Fruit fly (Drosophila melanogaster) whole organism, larva: Measurements from ENCODE around the gene CG42586.
"Not testable (repeated sequence)": the region's sequence is repeated elsewhere in the genome, so short reads cannot be mapped to it uniquely, and the experiment has no call there.

ENCODE experiments used
- noc ChIP-seq: fragments of 200-800 bp; sonication (Bioruptor generic); optimal IDR thresholded peaks from 3 replicates; lab custom pipeline; 2019; ENCODE audit warnings: missing biosample characterization, mild to moderate bottlenecking, missing genetic modification characterization, moderate library complexity

Gene CG42586

DNA sequence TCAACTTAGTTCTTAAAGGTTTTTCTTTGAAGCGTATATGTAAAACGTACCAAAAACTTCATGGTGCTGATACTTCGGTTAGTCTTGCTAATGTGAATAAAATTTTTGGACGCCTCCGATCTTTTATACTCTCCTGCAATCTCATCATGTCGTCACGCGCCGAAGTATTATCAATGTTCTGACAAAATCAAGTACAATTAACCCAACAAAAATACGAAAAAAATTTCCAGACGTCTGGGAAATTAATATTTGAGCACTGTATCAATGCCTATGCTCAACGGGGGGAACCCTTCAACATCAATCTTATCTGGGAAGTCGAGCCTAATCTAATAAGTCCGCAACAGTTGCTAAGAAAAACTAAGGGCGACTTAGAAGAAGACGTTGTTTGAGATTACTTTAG is at the start of gene CG42586:
TSS of gene CG42586 (minus strand) at position 101 of the 400 bp plus-strand sequence.
- TF ChIP-seq noc (tag; lab: Kevin White, UChicago), result not testable (repeated sequence)

DNA sequence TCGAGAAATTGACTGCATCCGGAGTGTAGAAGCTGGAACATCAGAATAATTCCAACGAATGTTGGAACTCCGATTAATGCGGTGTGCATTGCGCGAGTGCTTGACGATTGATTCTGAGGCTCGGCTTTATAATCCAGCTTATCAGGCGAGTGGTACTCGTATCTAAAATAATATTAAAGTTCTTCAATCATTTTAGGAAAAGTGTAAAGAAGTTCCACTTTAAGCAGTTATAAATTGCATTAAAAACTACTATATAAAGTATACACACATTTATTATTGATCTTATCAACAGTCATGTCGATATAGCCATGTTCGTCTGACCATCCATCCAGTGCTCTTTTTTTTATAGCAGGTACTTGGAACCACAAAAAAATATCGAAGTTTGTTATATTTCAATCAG is 42.9 kb upstream of the CG42586 start, which contains the start of gene CG18636:
TSS of gene CG18636 (minus strand) at position 101 of the 400 bp plus-strand sequence.
- no peak for TF ChIP-seq noc (tag; lab: Kevin White, UChicago)

DNA sequence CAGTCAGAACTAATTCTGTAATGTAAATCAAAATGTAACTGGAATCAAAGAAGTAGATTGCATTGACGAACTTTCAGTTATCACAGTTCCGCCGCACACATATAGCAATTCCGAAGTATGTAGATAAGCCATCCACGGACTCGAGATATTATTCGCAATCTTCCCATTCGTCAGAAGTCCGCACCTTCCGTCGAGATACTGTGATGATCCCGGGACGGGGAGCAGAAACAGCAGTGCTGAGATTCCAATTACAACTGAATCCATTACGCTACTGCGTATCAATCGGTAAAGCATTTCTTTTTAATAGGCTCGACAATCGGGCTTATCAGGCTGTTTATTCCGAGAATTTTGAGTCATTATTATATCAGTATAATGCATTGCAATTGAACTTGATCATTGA is 33.1 kb upstream of the CG42586 start, which contains the start of gene CG4650:
TSS of gene CG4650 (minus strand) at position 269 of the 400 bp plus-strand sequence.
- TF ChIP-seq noc (tag; lab: Kevin White, UChicago), result no peak

DNA sequence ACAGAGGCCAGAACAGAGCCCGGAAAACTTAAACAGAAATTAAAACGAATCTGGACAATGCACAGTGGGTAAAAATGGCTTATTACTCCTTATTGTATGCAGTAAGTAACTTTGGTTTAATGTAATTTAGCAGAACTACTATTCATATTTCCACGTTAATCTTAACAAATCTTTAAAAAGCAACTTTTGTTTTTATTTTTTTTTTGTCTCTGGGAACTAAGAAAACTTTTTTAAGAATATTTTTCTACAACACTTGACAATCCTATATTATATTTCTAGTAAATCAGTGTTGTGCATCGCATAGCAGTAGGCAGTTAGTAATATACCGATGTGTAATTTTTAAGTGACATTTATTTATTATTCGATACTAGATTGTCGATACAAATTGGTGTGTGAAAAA is 24.0 kb upstream of the CG42586 start, which contains the start of gene CG4701:
TSS of gene CG4701 (plus strand) at position 301 of the 400 bp plus-strand sequence.
- TF ChIP-seq noc (tag; lab: Kevin White, UChicago), result no peak

DNA sequence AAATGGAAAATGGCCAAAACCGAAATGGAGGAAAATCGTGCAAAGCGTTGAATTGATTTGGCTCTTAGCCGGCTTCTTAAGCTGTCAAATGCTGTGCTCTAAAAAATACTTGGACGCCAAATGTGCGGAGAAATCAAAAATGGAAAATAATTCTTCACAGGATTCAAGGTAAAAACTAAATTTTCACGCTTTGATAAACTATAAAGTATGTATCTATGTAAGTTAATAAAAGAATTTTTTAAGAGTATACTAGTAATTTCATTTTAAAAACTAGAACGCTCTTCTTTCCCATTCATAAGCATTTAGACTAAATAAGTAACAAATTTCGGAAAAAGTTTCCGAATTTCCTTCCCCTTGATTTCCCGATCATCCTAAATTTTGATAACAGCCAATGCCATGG is 20.8 kb upstream of the CG42586 start, which contains the start of gene CSN1a:
TSS of gene CSN1a (plus strand) at position 301 of the 400 bp plus-strand sequence.
- TF ChIP-seq noc (tag; lab: Kevin White, UChicago), result no peak

DNA sequence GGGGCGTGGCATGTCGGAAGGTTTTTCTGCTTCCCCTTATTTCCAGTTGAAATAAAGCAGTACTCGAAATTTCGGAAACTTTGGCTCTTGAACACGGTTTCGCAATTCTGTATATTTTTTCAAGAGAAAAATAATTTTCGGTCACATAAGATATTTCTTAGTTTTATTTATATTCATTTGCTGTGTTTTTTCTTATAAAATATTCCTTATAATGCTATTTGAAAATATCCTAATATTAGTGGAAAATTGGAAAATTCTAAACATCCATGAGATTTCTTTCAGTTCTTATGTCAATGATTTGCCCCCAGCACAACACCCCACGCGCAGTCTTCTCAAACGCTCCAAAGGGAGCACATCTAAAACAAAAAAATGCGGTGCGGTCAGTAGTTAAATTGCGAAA is 18.8 kb upstream of the CG42586 start, which contains the start of gene CG4691:
TSS of gene CG4691 (plus strand) at position 301 of the 400 bp plus-strand sequence.
- no peak for TF ChIP-seq noc (tag; lab: Kevin White, UChicago)

DNA sequence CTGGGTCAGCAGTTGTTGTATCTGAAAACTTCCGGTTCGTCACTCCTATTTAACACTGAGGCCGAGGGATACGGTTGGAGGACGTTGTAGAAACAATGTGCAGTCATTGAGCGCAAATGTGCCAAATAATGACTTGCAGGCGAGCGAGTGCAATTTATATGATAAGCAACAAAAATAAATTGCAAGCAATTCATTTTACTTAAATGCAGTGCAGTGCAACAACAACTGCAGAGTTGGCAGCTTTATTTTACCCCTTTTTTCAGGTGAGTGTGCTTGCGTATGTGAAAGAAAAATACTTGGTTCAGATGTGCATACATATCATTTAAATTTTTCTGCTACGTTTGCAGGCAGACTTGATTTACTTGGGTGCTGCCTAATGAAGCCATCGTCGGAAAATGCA is 4.4 kb upstream of the CG42586 start:
- TF ChIP-seq noc (tag; lab: Kevin White, UChicago), result no peak

DNA sequence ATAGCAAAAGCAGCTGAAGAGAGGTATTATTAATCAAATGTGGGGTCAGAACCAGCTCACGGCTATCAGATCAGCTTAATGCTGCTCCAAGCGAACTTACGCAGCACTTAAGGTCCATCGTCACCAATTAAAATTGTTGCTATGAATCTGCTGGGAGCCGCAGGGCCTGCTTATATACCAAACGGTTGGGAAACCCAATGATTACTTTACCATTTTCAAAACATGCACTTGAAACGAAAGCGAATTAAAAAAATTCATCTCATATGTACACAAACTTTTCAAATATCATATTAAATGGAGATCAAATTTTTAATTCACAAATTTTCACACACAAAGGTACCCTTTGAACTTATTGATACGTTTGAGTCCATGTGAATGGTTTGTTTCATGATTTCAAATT is 3.4 kb upstream of the CG42586 start, which contains the start of gene CG42587:
TSS of gene CG42587 (minus strand) at position 143 of the 400 bp plus-strand sequence.
- TF ChIP-seq noc (tag; lab: Kevin White, UChicago), result no peak

DNA sequence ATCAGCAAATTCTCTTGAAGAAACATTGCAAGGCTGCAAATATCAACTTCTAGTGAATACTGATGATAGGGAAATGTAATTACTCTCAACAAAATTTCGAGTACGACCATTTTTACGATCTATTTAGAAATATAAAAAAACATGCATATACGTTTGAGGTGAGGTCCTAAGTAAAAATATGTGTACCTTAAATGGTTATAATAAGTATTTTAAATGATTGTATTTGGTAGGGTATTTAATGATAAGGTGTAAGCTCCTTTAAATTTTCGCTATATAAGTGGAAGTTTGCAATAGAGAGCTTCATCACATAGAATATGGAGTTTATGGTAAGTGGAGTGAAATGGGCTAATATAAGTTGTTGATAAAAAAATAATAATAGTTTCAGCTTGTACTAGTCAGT is 2.5 kb upstream of the CG42586 start, which contains the start of gene CG42681:
TSS of gene CG42681 (plus strand) at position 301 of the 400 bp plus-strand sequence.
- TF ChIP-seq noc (tag; lab: Kevin White, UChicago), result no peak

DNA sequence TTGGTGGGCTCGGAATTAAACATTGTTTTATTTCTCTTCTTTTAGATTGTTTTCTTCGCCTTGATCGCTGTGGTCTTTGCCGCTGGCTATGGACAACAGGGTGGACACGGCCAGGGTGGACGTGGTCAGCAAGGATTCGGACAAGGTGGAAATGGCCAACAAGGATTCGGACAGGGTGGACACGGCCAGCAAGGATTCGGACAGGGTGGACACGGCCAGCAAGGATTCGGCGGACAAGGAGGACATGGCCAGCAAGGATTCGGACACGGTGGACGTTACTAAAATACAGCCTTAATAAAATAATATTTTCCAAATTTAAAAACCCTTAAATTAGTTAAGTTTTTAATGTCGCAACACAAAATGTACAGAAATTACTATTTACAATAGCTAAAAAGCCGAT is 1.7 kb upstream of the CG42586 start:
- no peak for TF ChIP-seq noc (tag; lab: Kevin White, UChicago)

DNA sequence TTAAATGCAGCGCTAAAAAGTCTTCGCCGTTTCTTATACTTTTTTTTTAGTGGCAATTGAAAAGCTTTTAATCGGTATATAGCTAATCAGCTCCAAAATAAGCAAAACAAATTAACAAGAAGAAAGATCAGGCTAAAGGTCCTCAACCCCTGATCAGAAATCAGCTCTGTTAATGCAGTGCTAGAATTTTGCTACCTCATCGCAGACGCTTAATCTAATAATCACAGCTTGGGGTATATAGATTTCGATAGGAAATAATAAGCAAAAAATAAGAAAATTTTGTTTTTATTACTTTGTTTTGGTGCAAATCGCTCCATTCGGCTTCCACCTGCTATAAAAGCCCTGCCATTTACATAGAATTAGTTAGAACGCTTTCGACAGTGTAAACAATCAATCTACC is 1.3 kb upstream of the CG42586 start, which contains the start of gene CG34166:
TSS of gene CG34166 (plus strand) at position 301 of the 400 bp plus-strand sequence.
- TF ChIP-seq noc (tag; lab: Kevin White, UChicago), result not testable (repeated sequence)

DNA sequence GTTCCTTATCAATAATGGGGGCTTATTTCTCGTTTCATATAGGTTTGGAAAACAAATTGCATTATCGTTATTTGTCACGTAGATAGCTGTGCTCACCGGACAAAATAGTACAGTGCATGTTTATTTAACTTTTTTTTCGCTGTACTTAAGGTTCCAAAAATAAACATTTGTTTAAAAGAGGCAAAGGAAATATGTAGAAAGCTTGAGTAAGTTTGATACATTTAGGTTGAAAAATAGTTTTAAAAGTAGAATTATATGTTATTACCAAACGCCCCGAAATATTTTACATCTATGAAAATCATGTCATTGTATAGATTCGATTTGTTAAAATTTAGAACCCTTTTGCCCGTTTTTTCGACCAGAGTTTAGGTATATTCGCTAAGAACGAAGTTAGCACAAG is 2.0 kb downstream of the CG42586 start, which contains the start of gene CG42585:
TSS of gene CG42585 (plus strand) at position 301 of the 400 bp plus-strand sequence.
- not testable (repeated sequence) for TF ChIP-seq noc (tag; lab: Kevin White, UChicago)

DNA sequence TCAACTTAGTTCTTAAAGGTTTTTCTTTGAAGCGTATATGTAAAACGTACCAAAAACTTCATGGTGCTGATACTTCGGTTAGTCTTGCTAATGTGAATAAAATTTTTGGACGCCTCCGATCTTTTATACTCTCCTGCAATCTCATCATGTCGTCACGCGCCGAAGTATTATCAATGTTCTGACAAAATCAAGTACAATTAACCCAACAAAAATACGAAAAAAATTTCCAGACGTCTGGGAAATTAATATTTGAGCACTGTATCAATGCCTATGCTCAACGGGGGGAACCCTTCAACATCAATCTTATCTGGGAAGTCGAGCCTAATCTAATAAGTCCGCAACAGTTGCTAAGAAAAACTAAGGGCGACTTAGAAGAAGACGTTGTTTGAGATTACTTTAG is 4.0 kb downstream of the CG42586 start, which contains the start of gene CG31775:
TSS of gene CG31775 (minus strand) at position 101 of the 400 bp plus-strand sequence.
- TF ChIP-seq noc (tag; lab: Kevin White, UChicago), result not testable (repeated sequence)

DNA sequence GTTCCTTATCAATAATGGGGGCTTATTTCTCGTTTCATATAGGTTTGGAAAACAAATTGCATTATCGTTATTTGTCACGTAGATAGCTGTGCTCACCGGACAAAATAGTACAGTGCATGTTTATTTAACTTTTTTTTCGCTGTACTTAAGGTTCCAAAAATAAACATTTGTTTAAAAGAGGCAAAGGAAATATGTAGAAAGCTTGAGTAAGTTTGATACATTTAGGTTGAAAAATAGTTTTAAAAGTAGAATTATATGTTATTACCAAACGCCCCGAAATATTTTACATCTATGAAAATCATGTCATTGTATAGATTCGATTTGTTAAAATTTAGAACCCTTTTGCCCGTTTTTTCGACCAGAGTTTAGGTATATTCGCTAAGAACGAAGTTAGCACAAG is 6.1 kb downstream of the CG42586 start, which contains the start of gene CG31835:
TSS of gene CG31835 (plus strand) at position 301 of the 400 bp plus-strand sequence.
- not testable (repeated sequence) for TF ChIP-seq noc (tag; lab: Kevin White, UChicago)

DNA sequence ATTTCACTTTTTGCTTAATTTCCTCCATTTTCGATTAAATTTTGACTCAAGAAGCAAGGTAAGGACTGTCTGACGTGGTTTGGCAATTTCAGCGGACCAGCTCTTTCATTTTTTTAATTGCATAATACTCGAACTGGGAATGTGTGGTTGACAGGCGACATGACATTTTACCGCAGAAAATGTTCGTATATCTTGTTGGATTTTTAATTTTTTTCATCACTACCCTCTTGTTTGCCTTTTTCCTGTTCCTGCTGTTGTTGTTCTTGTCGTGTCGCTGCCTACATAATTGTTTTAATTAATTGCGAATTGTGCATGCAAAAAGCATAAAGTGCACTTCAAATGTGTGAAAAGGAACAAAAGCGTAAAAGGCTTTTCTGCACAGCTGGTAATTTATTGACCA is 11.6 kb downstream of the CG42586 start, which contains the start of gene CG42685:
TSS of gene CG42685 (minus strand) at position 101 of the 400 bp plus-strand sequence.
- TF ChIP-seq noc (tag; lab: Kevin White, UChicago), result no peak

DNA sequence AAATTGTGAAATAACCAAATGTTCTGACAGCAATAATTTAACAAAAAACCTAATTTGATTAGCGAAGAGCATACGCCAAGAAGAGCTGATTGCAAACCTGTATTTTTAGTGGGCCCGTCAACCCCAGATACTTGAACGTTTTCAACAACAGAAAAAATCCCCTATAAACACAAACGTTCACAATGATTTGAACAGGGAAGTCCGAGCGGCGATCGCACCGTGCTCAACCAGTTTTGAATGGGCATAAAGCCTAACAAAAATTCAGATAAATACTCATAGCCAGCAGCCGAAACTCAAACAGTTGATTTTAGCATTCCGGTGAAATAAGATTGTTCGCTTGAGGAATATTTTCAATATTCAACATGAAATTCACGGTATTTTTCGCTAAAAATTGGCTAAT is 28.2 kb downstream of the CG42586 start, which contains the start of gene CG34165:
TSS of gene CG34165 (plus strand) at position 284 of the 400 bp plus-strand sequence.
- TF ChIP-seq noc (tag; lab: Kevin White, UChicago), result no peak

DNA sequence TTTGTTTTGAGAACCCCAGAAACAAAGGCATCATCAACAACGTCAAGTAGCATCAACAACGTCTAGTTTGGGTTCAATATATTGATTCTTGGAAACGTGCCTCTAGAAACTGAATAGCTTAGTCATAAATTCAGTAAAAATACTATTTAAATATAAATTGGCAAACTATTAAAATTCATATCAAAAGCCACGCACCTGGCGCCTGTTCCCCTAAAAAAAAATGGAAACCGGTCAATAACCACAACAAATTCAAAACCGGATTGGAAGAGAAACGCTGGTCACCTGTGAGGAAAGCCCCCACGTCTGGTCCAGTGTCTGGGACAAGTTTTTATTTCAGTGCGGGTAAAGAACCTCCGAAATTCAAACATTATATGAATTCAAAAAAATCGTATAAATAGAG is 29.4 kb downstream of the CG42586 start, which contains the start of gene CG15282:
TSS of gene CG15282 (plus strand) at position 227 of the 400 bp plus-strand sequence.
- no peak for TF ChIP-seq noc (tag; lab: Kevin White, UChicago)
